Fruit fly (Drosophila melanogaster) whole organism: ENCODE measurements around the gene CG33493.

Experiments used
- CG8478 ChIP-seq: fragments of >200 bp; optimal IDR thresholded peaks from 2 replicates; lab custom pipeline; 2018; ENCODE audit warnings: inconsistent platforms
- EcR ChIP-seq, 2 experiments: fragments of >200 bp; optimal IDR thresholded peaks; 2 replicates each; lab custom pipeline; 2017; ENCODE audit warnings: missing biosample characterization in 2 of 2, missing genetic modification characterization in 2 of 2, missing genetic modification reagents in 2 of 2
- pan ChIP-seq: fragments of >200 bp; optimal IDR thresholded peaks from 2 replicates; lab custom pipeline; 2017
- psq ChIP-seq: fragments of >200 bp; optimal IDR thresholded peaks from 2 replicates; lab custom pipeline; 2017
- usp ChIP-seq: fragments of >200 bp; optimal IDR thresholded peaks from 2 replicates; lab custom pipeline; 2017; ENCODE audit warnings: missing biosample characterization, missing genetic modification characterization, mixed read lengths

DNA sequence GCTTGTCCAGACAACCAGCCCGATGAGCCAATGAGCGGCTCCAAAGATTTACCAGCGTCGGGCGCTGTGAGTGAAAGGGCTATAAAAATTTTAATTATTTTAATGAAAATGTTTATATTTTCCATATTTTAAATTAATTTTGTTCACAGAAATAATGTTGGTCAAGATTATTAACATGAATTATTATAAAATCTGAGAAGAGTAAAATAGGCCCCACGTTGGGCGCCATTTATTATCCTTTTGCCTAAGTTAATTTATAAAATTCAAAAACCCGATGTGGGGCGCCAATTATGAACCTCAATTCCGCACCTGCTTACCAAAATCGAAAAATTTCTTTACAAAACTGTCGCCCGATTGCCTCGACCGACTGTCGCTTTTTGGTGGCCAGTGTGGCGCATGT, 16.2 kb upstream of the CG33493 start:
- TF ChIP-seq EcR (GFP tag; optimal IDR thresholded peaks at IDR 0.05; lab: Kevin White, UChicago) (no peak), psq (lab: Kevin White, UChicago) (no peak), pan (no peak), usp (no peak), CG8478 (lab: Kevin White, UChicago) (no peak)
